Fruit fly (Drosophila melanogaster) whole organism, larva: Measurements from ENCODE around the gene PolE2.

Source experiments
- noc ChIP-seq: fragments of 200-800 bp; sonication (Bioruptor generic); optimal IDR thresholded peaks from 3 replicates; lab custom pipeline; 2019; ENCODE audit warnings: missing biosample characterization, mild to moderate bottlenecking, missing genetic modification characterization, moderate library complexity

Gene PolE2

dm6 chr3L:5859029-5859428, 38.2 kb downstream of the PolE2 start:
- no peak for TF ChIP-seq noc (tag; lab: Kevin White, UChicago)

dm6 chr3L:5856919-5857318, 40.3 kb downstream of the PolE2 start:
- TF ChIP-seq noc (tag; lab: Kevin White, UChicago): no peak

- TF ChIP-seq noc (tag; lab: Kevin White, UChicago): no peak
These were observed 41.0 kb downstream of the PolE2 start for dm6 chr3L:5856081-5856826.

dm6 chr3L:5855098-5855497, 42.1 kb downstream of the PolE2 start:
- no peak for TF ChIP-seq noc (tag; lab: Kevin White, UChicago)

- no peak for TF ChIP-seq noc (tag; lab: Kevin White, UChicago)
These were observed 45.6 kb downstream of the PolE2 start for dm6 chr3L:5851636-5852035.

DNA sequence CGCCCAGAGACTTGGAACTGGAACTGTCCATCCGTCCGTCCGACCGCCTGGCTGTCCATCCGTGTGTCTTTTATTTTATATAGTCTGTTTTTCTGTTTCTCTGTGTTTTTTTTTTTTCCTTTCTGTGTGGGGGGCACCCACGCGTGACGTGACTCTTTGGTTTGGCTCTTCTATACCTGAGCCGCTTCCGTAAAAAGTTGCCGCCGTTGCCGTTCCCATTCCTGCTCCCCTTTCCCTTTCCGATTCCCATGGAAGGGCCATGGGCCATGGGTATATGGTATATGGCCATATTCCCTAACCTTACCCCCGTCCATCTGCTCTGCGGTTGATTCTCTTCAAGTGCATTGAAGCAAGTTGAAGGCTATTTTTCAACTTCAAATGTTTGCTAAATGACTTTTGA, 48.3 kb downstream of the PolE2 start:
- no peak for TF ChIP-seq noc (tag; lab: Kevin White, UChicago)
